Worm (Caenorhabditis elegans) whole organism, dauer: Measurements from ENCODE around the gene nspg-5.

ENCODE experiments used
- unc-62 ChIP-seq: sonication (generic microtip); optimal IDR thresholded peaks from 2 replicates; lab custom pipeline; 2017; ENCODE audit warnings: missing biosample characterization, missing genetic modification reagents, missing genetic modification characterization

The nspg-5 gene

DNA sequence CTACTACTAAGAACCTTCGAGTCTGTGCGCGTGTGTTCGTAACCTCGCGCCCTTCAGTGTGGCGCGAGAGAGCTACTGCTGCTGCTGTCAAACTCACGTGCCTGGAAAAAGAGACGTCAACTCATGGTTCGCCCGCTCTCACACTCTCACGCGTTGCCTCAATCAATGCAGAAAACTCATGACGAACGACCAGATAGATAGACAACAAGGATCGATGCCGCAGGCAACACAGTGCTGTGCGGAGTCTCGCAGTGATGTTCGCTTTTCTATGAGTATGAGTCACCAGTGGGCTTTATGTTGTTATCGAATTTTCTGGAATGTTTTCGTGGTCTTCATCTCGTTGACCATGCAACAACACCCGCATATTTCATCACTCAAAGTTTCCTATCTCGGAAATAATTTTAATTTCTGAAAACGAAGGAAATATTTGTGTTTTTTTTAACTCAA lies 10.2 kb upstream of the nspg-5 start:
- no peak for TF ChIP-seq unc-62 (GFP tag; lab: Kevin White, UChicago)

ce11 chrX:2972272-2973042 lies 9.4 kb upstream of the nspg-5 start:
- no peak for TF ChIP-seq unc-62 (GFP tag; lab: Kevin White, UChicago)

DNA sequence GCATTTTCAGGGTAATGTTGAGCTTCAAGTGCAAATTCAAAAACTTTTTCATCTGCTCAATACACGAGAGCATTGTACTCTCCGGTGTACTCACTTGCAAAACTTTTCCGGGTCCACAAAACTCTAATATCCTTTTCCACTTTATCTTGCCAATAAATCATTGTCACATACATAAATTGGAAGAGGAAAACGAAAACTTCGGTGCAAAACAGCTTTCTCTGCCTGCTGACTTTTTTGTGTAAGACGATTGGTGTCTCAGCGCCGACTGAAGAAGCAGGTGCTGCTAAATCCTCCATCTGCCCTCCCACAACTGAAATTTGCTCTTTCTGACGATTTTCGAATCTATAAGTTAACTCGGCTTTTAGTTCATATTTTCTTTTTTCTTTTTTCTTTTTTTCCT lies 6.4 kb upstream of the nspg-5 start:
- no peak for TF ChIP-seq unc-62 (GFP tag; lab: Kevin White, UChicago)

DNA sequence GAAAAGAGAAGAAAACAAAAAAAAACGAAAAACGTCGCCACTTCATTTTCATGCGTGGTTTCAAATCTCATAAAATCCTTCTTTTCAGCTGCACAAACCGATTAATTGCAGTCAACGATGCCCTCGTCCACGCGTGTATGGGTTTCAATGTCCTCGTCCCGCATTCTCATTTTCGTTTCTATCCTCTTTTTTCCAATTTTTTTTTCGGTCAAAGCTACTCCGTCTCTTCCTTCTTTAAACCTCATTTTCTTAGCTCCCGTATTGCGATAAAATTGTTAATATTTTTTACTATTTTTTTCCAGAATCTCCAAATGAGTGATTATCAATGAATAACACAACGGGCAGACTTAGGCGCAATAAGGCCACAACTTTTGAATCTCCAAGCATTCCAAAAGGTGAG lies 5.7 kb upstream of the nspg-5 start, which contains the start of gene aakg-3:
aakg-3 (plus strand) TSS at position 301 of the 400 bp plus-strand sequence.
- no peak for TF ChIP-seq unc-62 (GFP tag; lab: Kevin White, UChicago)

- TF ChIP-seq unc-62 (GFP tag; lab: Kevin White, UChicago) = no peak
Measured at ce11 chrX:2978100-2978499, 3.7 kb upstream of the nspg-5 start.

DNA sequence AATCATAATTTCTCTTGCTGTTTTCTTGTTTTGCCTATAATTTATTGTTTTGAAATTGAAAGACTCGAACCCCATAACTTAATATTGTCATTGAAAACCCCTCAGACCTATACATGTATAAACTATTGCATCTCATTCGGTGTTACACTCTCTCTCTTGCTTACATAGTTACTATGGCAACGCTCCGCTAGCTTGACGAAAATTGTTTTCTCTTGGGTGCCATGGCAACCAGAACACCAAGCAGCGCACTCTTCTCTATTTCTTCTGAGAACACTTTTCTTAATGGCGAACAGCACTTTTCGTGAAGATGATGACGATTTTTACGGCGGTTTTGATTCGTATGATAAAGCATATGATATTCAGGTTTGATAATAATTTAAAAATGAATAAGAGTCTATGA lies 2.2 kb downstream of the nspg-5 start, which contains the start of gene osm-5:
osm-5 (plus strand) TSS at position 268 of the 400 bp plus-strand sequence.
- TF ChIP-seq unc-62 (GFP tag; lab: Kevin White, UChicago) = no peak

ce11 chrX:2990145-2990544 lies 8.3 kb downstream of the nspg-5 start:
- TF ChIP-seq unc-62 (GFP tag; lab: Kevin White, UChicago) = no peak

DNA sequence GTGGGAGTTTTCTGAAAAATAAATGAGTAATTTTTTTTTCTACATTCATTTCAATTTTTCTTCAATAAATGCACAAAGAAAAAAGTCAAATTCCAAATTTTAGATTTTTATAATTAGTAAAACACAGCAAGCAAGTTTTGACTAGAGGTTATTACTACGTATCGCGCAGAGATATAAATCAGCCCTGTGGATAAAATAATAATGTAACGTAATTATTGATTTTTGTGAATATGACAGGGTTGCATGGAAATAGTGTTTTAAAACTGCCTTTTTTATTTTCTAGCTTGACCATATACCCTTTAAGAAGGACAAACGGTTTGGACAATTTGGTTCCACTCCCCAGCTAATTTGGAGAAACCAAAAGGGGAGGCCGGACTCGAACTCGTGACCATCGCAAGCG lies 14.5 kb downstream of the nspg-5 start:
- TF ChIP-seq unc-62 (GFP tag; lab: Kevin White, UChicago) = no peak

ce11 chrX:2996976-2997399 lies 15.2 kb downstream of the nspg-5 start:
- TF ChIP-seq unc-62 (GFP tag; lab: Kevin White, UChicago) = peak; percentile 73

- TF ChIP-seq unc-62 (GFP tag; lab: Kevin White, UChicago) = no peak
Measured at ce11 chrX:2999652-3000051, 17.8 kb downstream of the nspg-5 start, which contains the start of gene Y41G9A.17. TSS of gene Y41G9A.17 (minus strand) at chrX:2999752.

ce11 chrX:3003703-3004102 lies 21.9 kb downstream of the nspg-5 start, which contains the start of gene Y41G9A.6:
TSS of gene Y41G9A.6 (minus strand) at chrX:3003803.
- no peak for TF ChIP-seq unc-62 (GFP tag; lab: Kevin White, UChicago)

- TF ChIP-seq unc-62 (GFP tag; lab: Kevin White, UChicago) = no peak
Measured at ce11 chrX:3009190-3009589, 27.4 kb downstream of the nspg-5 start, which contains the start of gene Y48D7A.1. TSS of gene Y48D7A.1 (plus strand) at chrX:3009490.

DNA sequence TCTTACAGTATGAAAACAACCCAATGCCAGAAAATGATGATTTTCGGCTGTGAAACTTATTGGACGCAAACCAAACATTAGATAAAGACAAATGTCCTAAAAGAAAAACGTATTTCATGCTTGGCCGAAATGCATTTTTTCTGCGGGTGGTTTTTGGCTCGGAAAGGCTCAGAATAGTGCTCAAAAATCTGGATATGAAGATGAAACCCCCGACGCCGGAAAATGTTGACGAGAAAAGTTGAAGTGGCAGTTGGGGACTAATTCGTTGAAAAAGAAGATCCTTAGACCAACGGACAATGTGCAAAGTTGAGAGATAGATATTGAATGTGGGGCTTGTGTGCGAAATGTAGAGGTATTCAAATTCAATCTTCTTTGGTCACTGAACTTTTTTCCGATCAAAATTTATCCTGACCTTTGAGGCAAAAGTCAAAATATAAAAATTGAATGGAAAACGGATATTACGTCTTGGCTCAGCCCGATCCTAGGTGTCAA lies 36.7 kb downstream of the nspg-5 start, which contains the start of gene flp-18:
flp-18 (minus strand) TSS at position 51 of the 492 bp plus-strand sequence.
- no peak for TF ChIP-seq unc-62 (GFP tag; lab: Kevin White, UChicago)

- TF ChIP-seq unc-62 (GFP tag; lab: Kevin White, UChicago) = no peak
Measured at ce11 chrX:3019996-3020395, 38.2 kb downstream of the nspg-5 start.

ce11 chrX:3021466-3021865 lies 39.7 kb downstream of the nspg-5 start:
- no peak for TF ChIP-seq unc-62 (GFP tag; lab: Kevin White, UChicago)

DNA sequence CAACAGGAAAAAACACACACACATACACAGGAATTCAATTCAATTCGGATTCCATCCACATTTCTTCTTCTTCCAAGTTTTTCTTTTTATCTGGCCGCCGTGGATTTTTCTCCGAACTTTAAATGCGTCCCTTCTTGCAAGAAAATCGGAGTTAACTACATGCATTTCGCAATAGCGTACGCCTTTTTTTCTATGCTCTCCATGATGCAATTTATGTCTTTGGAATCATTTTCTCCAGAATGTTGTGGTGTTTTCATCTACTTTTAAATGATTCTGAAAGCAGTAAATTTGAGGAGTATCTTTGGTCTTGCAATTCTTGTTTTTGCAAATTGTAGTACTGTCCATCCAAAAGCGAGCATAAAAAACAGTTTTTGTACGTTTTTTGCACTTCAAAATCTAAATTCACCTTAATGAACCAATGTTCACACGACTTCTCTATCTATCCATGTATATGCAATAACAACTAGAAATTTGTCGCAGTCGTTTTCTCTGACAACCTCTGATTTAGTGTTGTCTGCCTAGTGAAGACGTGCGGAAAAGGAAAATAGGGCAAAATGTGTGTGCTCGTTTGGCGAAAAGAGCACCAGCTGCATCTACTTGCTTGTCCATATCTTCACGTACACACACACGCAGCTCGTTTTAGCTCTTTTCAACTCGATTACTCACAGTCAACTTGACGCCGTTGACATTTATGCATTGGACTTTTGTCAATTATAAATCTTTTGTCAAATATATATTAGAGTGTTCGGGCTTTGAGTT lies 40.7 kb downstream of the nspg-5 start:
- no peak for TF ChIP-seq unc-62 (GFP tag; lab: Kevin White, UChicago)
